Worm (Caenorhabditis elegans): ENCODE measurements around the gene pdcd-2.

pdcd-2 gene

ce11 chrIII:4426711-4427218 lies 8.9 kb upstream of the pdcd-2 start (continued):
- TF ChIP-seq zip-4 (GFP tag; optimal IDR thresholded peaks at IDR 0.05), result peak; percentile 29
- TF ChIP-seq nhr-71 (tag; optimal IDR thresholded peaks at IDR 0.05), result peak; percentile 41
- peak in 1 of 3 experiments; percentile 30 for TF ChIP-seq dpl-1 (GFP tag; optimal IDR thresholded peaks at IDR 0.05)
- peak in 1 of 2 experiments; percentile 26 for TF ChIP-seq efl-1 (optimal IDR thresholded peaks at IDR 0.05)
- TF ChIP-seq efl-1 (GFP tag; optimal IDR thresholded peaks at IDR 0.05 in 1 of 2), result peak in 1 of 2 experiments; percentile 88
- TF ChIP-seq grh-1 (GFP tag; IDR thresholded peaks at IDR 0.05), result peak; percentile 40; the same call in 1 of the 2 replicates
- peak; percentile 26 for TF ChIP-seq lin-14 (GFP tag; optimal IDR thresholded peaks at IDR 0.05)
- TF ChIP-seq dsc-1 (tag; optimal IDR thresholded peaks at IDR 0.05), result peak; percentile 43
- peak; percentile 6 for TF ChIP-seq C16A3.4 (tag; optimal IDR thresholded peaks at IDR 0.05)

ce11 chrIII:4419117-4419978 lies 1.5 kb upstream of the pdcd-2 start, which contains the start of the genes R07E5.7 and cku-80:
Gene R07E5.7 (minus strand): TSS chrIII:4419167.
Gene cku-80 (plus strand): TSS chrIII:4419848.
- TF ChIP-seq C34B4.2 (tag; optimal IDR thresholded peaks at IDR 0.05), result no peak
- TF ChIP-seq ceh-82 (tag; optimal IDR thresholded peaks at IDR 0.05), result peak; percentile 6 to 68 (median 58)
- TF ChIP-seq irx-1 (tag; optimal IDR thresholded peaks at IDR 0.05), result peak; percentile 42
- TF ChIP-seq lin-13 (GFP tag; optimal IDR thresholded peaks at IDR 0.05), result peak; percentile 51
- peak; percentile 53 for TF ChIP-seq tbx-2 (tag; optimal IDR thresholded peaks at IDR 0.05)
- TF ChIP-seq ceh-8 (GFP tag; optimal IDR thresholded peaks at IDR 0.05), result no peak
- peak; percentile 31 for TF ChIP-seq C04F5.9 (tag; optimal IDR thresholded peaks at IDR 0.05)
- no peak for TF ChIP-seq lin-14 (GFP tag; optimal IDR thresholded peaks at IDR 0.05)
- TF ChIP-seq fkh-8 (tag; optimal IDR thresholded peaks at IDR 0.05), result peak; percentile 30
- peak; percentile 40 for TF ChIP-seq elt-2 (tag; optimal IDR thresholded peaks at IDR 0.05)
- TF ChIP-seq lsy-2 (tag; optimal IDR thresholded peaks at IDR 0.05), result peak; percentile 74 to 78
- TF ChIP-seq F16B12.6 (tag; optimal IDR thresholded peaks at IDR 0.05), result peak; percentile 96
- peak; percentile 78 for TF ChIP-seq nhr-71 (tag; optimal IDR thresholded peaks at IDR 0.05)
- no peak for TF ChIP-seq hlh-4 (tag; optimal IDR thresholded peaks at IDR 0.05)
- no peak for TF ChIP-seq ets-5 (GFP tag; IDR thresholded peaks at IDR 0.05)
- no peak for TF ChIP-seq fkh-4 (tag; optimal IDR thresholded peaks at IDR 0.05; ENCODE audit: borderline replicate concordance)
- peak in 2 of 6 experiments; percentile 44 to 47 for TF ChIP-seq elt-3 (tag; optimal IDR thresholded peaks at IDR 0.05)
- TF ChIP-seq isw-1 (GFP tag; IDR thresholded peaks at IDR 0.05), result peak; percentile 39; the same call in 1 of the 2 replicates
- TF ChIP-seq pag-3 (tag; optimal IDR thresholded peaks at IDR 0.05; ENCODE audit: borderline replicate concordance, insufficient read depth), result no peak
- TF ChIP-seq nhr-77 (tag; optimal IDR thresholded peaks at IDR 0.05), result peak; percentile 24
- TF ChIP-seq ztf-11 (tag; optimal IDR thresholded peaks at IDR 0.05), result peak in 1 of 2 experiments; percentile 28
- TF ChIP-seq aly-2 (tag; optimal IDR thresholded peaks at IDR 0.05), result no peak
- no peak for TF ChIP-seq egl-27 (tag; optimal IDR thresholded peaks at IDR 0.05)
- TF ChIP-seq swsn-7 (tag; optimal IDR thresholded peaks at IDR 0.05), result peak; percentile 54
- peak; percentile 61 for TF ChIP-seq xbp-1 (tag; optimal IDR thresholded peaks at IDR 0.05)
- TF ChIP-seq unc-98 (GFP tag; IDR thresholded peaks at IDR 0.05), result no peak
- no peak for TF ChIP-seq ama-1 (optimal IDR thresholded peaks at IDR 0.05)
- peak; percentile 56 for TF ChIP-seq unc-130 (tag; optimal IDR thresholded peaks at IDR 0.05)
- peak; percentile 40 for TF ChIP-seq dsc-1 (tag; optimal IDR thresholded peaks at IDR 0.05)
- TF ChIP-seq sup-37 (GFP tag; optimal IDR thresholded peaks at IDR 0.05), result no peak
- TF ChIP-seq zag-1 (tag; optimal IDR thresholded peaks at IDR 0.05), result no peak
- no peak for TF ChIP-seq nhr-76 (tag; optimal IDR thresholded peaks at IDR 0.05)
- TF ChIP-seq snpc-4 (tag; optimal IDR thresholded peaks at IDR 0.05), result peak; percentile 44
- TF ChIP-seq egl-13 (tag; optimal IDR thresholded peaks at IDR 0.05), result no peak
- TF ChIP-seq lin-15B (tag; optimal IDR thresholded peaks at IDR 0.05), result peak; percentile 62
- no peak for TF ChIP-seq fkh-10 (GFP tag; optimal IDR thresholded peaks at IDR 0.05)
- TF ChIP-seq alr-1 (tag; optimal IDR thresholded peaks at IDR 0.05; ENCODE audit: borderline replicate concordance), result no peak
- TF ChIP-seq nhr-28 (tag; optimal IDR thresholded peaks at IDR 0.05), result no peak
- TF ChIP-seq mdl-1 (tag; optimal IDR thresholded peaks at IDR 0.05), result peak in 1 of 2 experiments; percentile 41
- peak; percentile 74 for TF ChIP-seq nhr-19 (GFP tag; conservative IDR thresholded peaks at IDR 0.05)
- peak; percentile 75 for TF ChIP-seq nhr-85 (tag)
- no peak for TF ChIP-seq fos-1 (tag; optimal IDR thresholded peaks at IDR 0.05)

All from whole organism, L1 larva.